Worm (Caenorhabditis elegans): ENCODE data around the gene swd-2.1.

Gene swd-2.1

DNA sequence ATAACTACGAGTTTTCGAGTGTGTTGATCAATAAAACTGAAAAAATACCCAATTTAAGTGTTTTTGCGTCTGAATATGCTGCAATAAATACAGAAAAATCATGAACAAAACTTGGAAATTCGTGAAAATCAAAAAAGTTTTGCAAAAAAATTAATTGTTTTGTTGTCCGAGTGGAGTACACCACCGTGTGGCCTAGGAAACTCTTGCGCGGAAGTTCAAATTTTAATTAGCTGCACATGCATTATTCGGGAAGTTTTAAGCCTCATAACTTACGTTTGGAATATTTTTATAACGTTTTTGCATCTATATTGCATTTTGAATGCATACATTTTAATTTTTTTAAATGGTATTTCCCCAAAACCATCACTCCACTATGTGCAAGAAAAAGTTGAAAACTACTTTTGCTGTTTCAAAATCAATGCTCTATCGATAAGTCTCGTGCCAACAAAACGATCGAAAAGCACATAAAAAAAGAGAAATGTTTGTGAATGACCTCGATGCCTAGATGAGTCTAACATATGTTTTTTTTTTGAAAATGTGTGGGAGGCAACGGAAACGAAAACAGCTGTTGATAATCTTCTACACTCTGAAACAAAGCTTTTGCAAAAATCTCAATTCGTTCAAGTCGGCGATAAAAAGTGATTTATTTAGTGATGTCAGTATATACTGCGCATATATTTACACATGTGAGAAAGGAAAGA, 40.7 kb downstream of the swd-2.1 start:
- no peak for TF ChIP-seq Y79H2A.3 (GFP tag; conservative IDR thresholded peaks at IDR 0.05)
- TF ChIP-seq K12H6.12 (tag; optimal IDR thresholded peaks at IDR 0.05): no peak
- TF ChIP-seq zfh-2 (GFP tag; conservative IDR thresholded peaks at IDR 0.05): no peak
- TF ChIP-seq dpff-1 (tag; optimal IDR thresholded peaks at IDR 0.05): no peak
- TF ChIP-seq ceh-40 (GFP tag; IDR thresholded peaks at IDR 0.05): no peak
- no peak for TF ChIP-seq attf-3 (GFP tag; conservative IDR thresholded peaks at IDR 0.05)
- TF ChIP-seq C06A6.2 (GFP tag; conservative IDR thresholded peaks at IDR 0.05): no peak
- TF ChIP-seq dpl-1 (GFP tag; optimal IDR thresholded peaks at IDR 0.05): no peak
- no peak for TF ChIP-seq B0261.1 (tag; optimal IDR thresholded peaks at IDR 0.05)
- no peak; the same call in 1 of the 2 replicates for TF ChIP-seq madf-6 (GFP tag; IDR thresholded peaks at IDR 0.05)
- no peak for TF ChIP-seq ceh-79 (tag; optimal IDR thresholded peaks at IDR 0.05)
- peak; percentile 39 for TF ChIP-seq lsl-1 (GFP tag; optimal IDR thresholded peaks at IDR 0.05)
- TF ChIP-seq lir-1 (GFP tag; conservative IDR thresholded peaks at IDR 0.05): no peak
- TF ChIP-seq mcd-1 (GFP tag; IDR thresholded peaks at IDR 0.05): no peak
- no peak for TF ChIP-seq hsf-1 (GFP tag; IDR thresholded peaks at IDR 0.05)
- no peak for TF ChIP-seq hlh-26 (GFP tag; conservative IDR thresholded peaks at IDR 0.05)
- no peak for TF ChIP-seq nhr-120 (GFP tag; IDR thresholded peaks at IDR 0.05)
- TF ChIP-seq repo-1 (tag; optimal IDR thresholded peaks at IDR 0.05): no peak
- no peak for TF ChIP-seq nhr-179 (tag; optimal IDR thresholded peaks at IDR 0.05)
- no peak for TF ChIP-seq akir-1 (GFP tag; optimal IDR thresholded peaks at IDR 0.05)
- no peak for TF ChIP-seq rpc-1 (optimal IDR thresholded peaks at IDR 0.05)
- no peak for TF ChIP-seq rpc-1 (tag; optimal IDR thresholded peaks at IDR 0.05)
- TF ChIP-seq Y53G8AR.9 (GFP tag; conservative IDR thresholded peaks at IDR 0.05): no peak
- no peak for TF ChIP-seq B0035.1 (tag; optimal IDR thresholded peaks at IDR 0.05)
- no peak for TF ChIP-seq F49E8.2 (tag; optimal IDR thresholded peaks at IDR 0.05; ENCODE audit: insufficient read depth)
- TF ChIP-seq nhr-27 (tag; optimal IDR thresholded peaks at IDR 0.05): no peak
- 0 out of 2 replicates have a peak, but pooled peaks have one; percentile 2 for TF ChIP-seq madf-3 (GFP tag; IDR thresholded peaks at IDR 0.05)
- TF ChIP-seq nfya-2 (GFP tag; IDR thresholded peaks at IDR 0.05): no peak
- TF ChIP-seq lin-54 (GFP tag; optimal IDR thresholded peaks at IDR 0.05): peak; percentile 89
- no peak for TF ChIP-seq ztf-22 (GFP tag; optimal IDR thresholded peaks at IDR 0.05)
- TF ChIP-seq snpc-3.4 (tag; optimal IDR thresholded peaks at IDR 0.05): no peak
- no peak for TF ChIP-seq ztf-3 (GFP tag; optimal IDR thresholded peaks at IDR 0.05)
- TF ChIP-seq ets-4 (GFP tag; optimal IDR thresholded peaks at IDR 0.05): no peak
- TF ChIP-seq B0336.3 (GFP tag; IDR thresholded peaks at IDR 0.05): no peak
- TF ChIP-seq aptf-3 (GFP tag; IDR thresholded peaks at IDR 0.05): no peak
- peak; percentile 41 for TF ChIP-seq ZK185.1 (tag; optimal IDR thresholded peaks at IDR 0.05; ENCODE audit: poor library complexity, severe bottlenecking)
- TF ChIP-seq cebp-1 (GFP tag; IDR thresholded peaks at IDR 0.05): no peak
- TF ChIP-seq cebp-1 (tag; optimal IDR thresholded peaks at IDR 0.05): no peak
- TF ChIP-seq snpc-4 (GFP tag; optimal IDR thresholded peaks at IDR 0.05): no peak
- TF ChIP-seq snpc-4 (tag; optimal IDR thresholded peaks at IDR 0.05): peak in 1 of 4 experiments; percentile 3
- TF ChIP-seq ztf-26 (tag; optimal IDR thresholded peaks at IDR 0.05): no peak
- peak; percentile 59 for TF ChIP-seq efl-1 (GFP tag; optimal IDR thresholded peaks at IDR 0.05)
- 0 out of 2 replicates have a peak, but pooled peaks have one; percentile 50 for TF ChIP-seq bed-2 (GFP tag; IDR thresholded peaks at IDR 0.05)
- no peak for TF ChIP-seq rcor-1 (GFP tag; IDR thresholded peaks at IDR 0.05)
- TF ChIP-seq Y56A3A.18 (GFP tag; IDR thresholded peaks at IDR 0.05): no peak
- TF ChIP-seq gei-17 (GFP tag; optimal IDR thresholded peaks at IDR 0.05): no peak
- TF ChIP-seq hlh-12 (tag; optimal IDR thresholded peaks at IDR 0.05): no peak
- TF ChIP-seq xnd-1 (tag; optimal IDR thresholded peaks at IDR 0.05): peak; percentile 26
- peak in 1 of 2 experiments; percentile 5 for TF ChIP-seq let-607 (tag; optimal IDR thresholded peaks at IDR 0.05)
